Fruit fly (Drosophila melanogaster) S2 (cell line): ENCODE results near the gene Tim9a.

ENCODE experiments used
- CG8478 ChIP-seq: fragments of >200 bp; optimal IDR thresholded peaks from 2 replicates; lab custom pipeline; 2018
- CTCF ChIP-seq, 2 experiments: fragments of >200 bp; optimal IDR thresholded peaks; 2 replicates each; lab custom pipeline; 2018

- TF ChIP-seq CG8478 (lab: Kevin White, UChicago) (no peak), CTCF (optimal IDR thresholded peaks at IDR 0.05; lab: Kevin White, UChicago) (no peak)
Observed at dm6 chrX:13372512-13372911, 12.5 kb upstream of the Tim9a start.
